Worm (Caenorhabditis elegans) whole organism, early embryonic: ENCODE data around the gene nduv-3.

Experiments
- B0310.2 ChIP-seq: sonication (generic microtip); optimal IDR thresholded peaks from 2 replicates; lab custom pipeline; 2016; ENCODE audit warnings: mild to moderate bottlenecking, missing genetic modification characterization, missing compliant biosample characterization
- F13C5.2 ChIP-seq: sonication (generic microtip); optimal IDR thresholded peaks from 2 replicates; lab custom pipeline; 2017; ENCODE audit warnings: mild to moderate bottlenecking, missing genetic modification characterization, inconsistent platforms, missing compliant biosample characterization
- aly-1 ChIP-seq: sonication (generic microtip); optimal IDR thresholded peaks from 2 replicates; lab custom pipeline; 2016; ENCODE audit warnings: missing genetic modification characterization, missing compliant biosample characterization
- ama-1 ChIP-seq: fragments of 150-350 bp; optimal IDR thresholded peaks from 2 replicates; lab custom pipeline; 2014
- ceh-13 ChIP-seq: fragments of 200-800 bp; sonication (Bioruptor generic); optimal IDR thresholded peaks from 2 replicates; lab custom pipeline; 2018; ENCODE audit warnings: mild to moderate bottlenecking, missing genetic modification characterization, missing compliant biosample characterization
- ets-7 ChIP-seq: sonication (generic microtip); optimal IDR thresholded peaks from 2 replicates; lab custom pipeline; 2016; ENCODE audit warnings: missing genotype, missing genetic modification characterization, missing compliant biosample characterization
- flt-1 ChIP-seq: fragments of 200-800 bp; sonication (Bioruptor generic); IDR thresholded peaks from 2 replicates; pipeline ENCODE4 v1.3.6; 2022; ENCODE audit warnings: missing genetic modification characterization, missing compliant biosample characterization
- hmbx-1 ChIP-seq: sonication (generic microtip); optimal IDR thresholded peaks from 2 replicates; lab custom pipeline; 2016; ENCODE audit warnings: mild to moderate bottlenecking, missing genetic modification characterization, missing compliant biosample characterization
- hnd-1 ChIP-seq: sonication (generic microtip); optimal IDR thresholded peaks from 2 replicates; lab custom pipeline; 2016; ENCODE audit warnings: missing genetic modification characterization, missing compliant biosample characterization
- pes-1 ChIP-seq: fragments of 200-800 bp; sonication (Bioruptor generic); IDR thresholded peaks from 2 replicates; pipeline ENCODE4 v1.3.6; 2022; ENCODE audit warnings: missing genetic modification reagents, missing genetic modification characterization, missing compliant biosample characterization
- scrt-1 ChIP-seq: fragments of 200-800 bp; sonication (Bioruptor generic); IDR thresholded peaks from 2 replicates; pipeline ENCODE4 v1.3.6; 2022; ENCODE audit warnings: missing genetic modification characterization, missing compliant biosample characterization
- tbx-37 ChIP-seq: fragments of 200-800 bp; sonication (Bioruptor generic); conservative IDR thresholded peaks from 2 replicates; pipeline ENCODE4 v1.3.6; 2022; ENCODE audit warnings: missing genetic modification reagents, missing genetic modification characterization, missing compliant biosample characterization
- tra-4 ChIP-seq: sonication (generic microtip); optimal IDR thresholded peaks from 2 replicates; lab custom pipeline; 2017; ENCODE audit warnings: missing genetic modification characterization, missing compliant biosample characterization

ce11 chrIV:2628171-2628570 lies 12.9 kb upstream of the nduv-3 start, which contains the start of gene ngn-1:
- no peak for TF ChIP-seq F13C5.2
- no peak for TF ChIP-seq B0310.2 (tag; lab: Kevin White, UChicago)
- no peak for TF ChIP-seq aly-1 (tag; lab: Kevin White, UChicago)
- TF ChIP-seq ama-1 (lab: Kevin White, UChicago) = no peak
- no peak for TF ChIP-seq hnd-1
- TF ChIP-seq pes-1 = no peak
- no peak for TF ChIP-seq tra-4 (tag; lab: Kevin White, UChicago)
- no peak for TF ChIP-seq tbx-37 (GFP tag; lab: Robert Waterston, UW)
- TF ChIP-seq flt-1 (GFP tag; lab: Robert Waterston, UW) = no peak
- no peak for TF ChIP-seq ets-7 (tag; lab: Kevin White, UChicago)
- no peak for TF ChIP-seq hmbx-1 (tag; lab: Kevin White, UChicago)
- no peak for TF ChIP-seq scrt-1
- TF ChIP-seq ceh-13 (GFP tag; lab: Kevin White, UChicago) = no peak
